Fruit fly (Drosophila melanogaster) whole organism, wandering third instar larva: ENCODE measurements around the gene CG11696.

Experiments
- Abd-B ChIP-seq: fragments of >200 bp; optimal IDR thresholded peaks from 2 replicates; lab custom pipeline; 2017; ENCODE audit warnings: missing biosample characterization, missing genetic modification characterization
- CG32264 ChIP-seq: fragments of 200-800 bp; sonication (Bioruptor generic); optimal IDR thresholded peaks from 2 replicates; lab custom pipeline; 2016; ENCODE audit warnings: missing biosample characterization, missing genetic modification characterization
- Dfd ChIP-seq: fragments of >200 bp; optimal IDR thresholded peaks from 2 replicates; lab custom pipeline; 2017; ENCODE audit warnings: missing biosample characterization, missing genetic modification characterization
- GATAd ChIP-seq: sonication (Bioruptor generic); optimal IDR thresholded peaks from 2 replicates; lab custom pipeline; 2016; ENCODE audit warnings: missing biosample characterization, missing genetic modification characterization
- HLH106 ChIP-seq: fragments of 200-800 bp; optimal IDR thresholded peaks from 3 replicates; lab custom pipeline; 2019; ENCODE audit warnings: missing biosample characterization, mild to moderate bottlenecking, missing genetic modification characterization, moderate library complexity
- Hr78 ChIP-seq: fragments of >200 bp; optimal IDR thresholded peaks from 2 replicates; lab custom pipeline; 2017; ENCODE audit warnings: missing biosample characterization, missing genetic modification characterization
- Hr83 ChIP-seq: fragments of 200-300 bp; sonication (Bioruptor generic); optimal IDR thresholded peaks from 2 replicates; lab custom pipeline; 2016; ENCODE audit warnings: missing biosample characterization, mild to moderate bottlenecking, missing genetic modification characterization, moderate library complexity; ENCODE audit not compliant: poor library complexity, severe bottlenecking
- Myc ChIP-seq: fragments of >200 bp; optimal IDR thresholded peaks from 2 replicates; lab custom pipeline; 2017
- N ChIP-seq: fragments of >200 bp; optimal IDR thresholded peaks from 2 replicates; lab custom pipeline; 2018; ENCODE audit warnings: missing biosample characterization, missing external identifiers, missing genetic modification characterization
- Rel ChIP-seq, 2 experiments: fragments of 200-800 bp; sonication (Bioruptor generic) in 1 of 2; optimal IDR thresholded peaks; 2 replicates in 1 of 2; 3 replicates in 1 of 2; lab custom pipeline; 2016 to 2019; ENCODE audit warnings: mild to moderate bottlenecking in 2 of 2, missing biosample characterization in 2 of 2, missing genetic modification characterization in 2 of 2, moderate library complexity in 1 of 2
- Vsx2 ChIP-seq: fragments of 200-300, 225-300 bp; sonication (Bioruptor generic); optimal IDR thresholded peaks from 2 replicates; lab custom pipeline; 2018; ENCODE audit warnings: missing biosample characterization, missing genetic modification characterization; ENCODE audit not compliant: partially characterized antibody
- br ChIP-seq: fragments of 200-800 bp; sonication (Bioruptor generic); optimal IDR thresholded peaks from 2 replicates; lab custom pipeline; 2016; ENCODE audit warnings: missing biosample characterization, missing genetic modification characterization
- brk ChIP-seq: fragments of 200-800 bp; sonication (Bioruptor generic); optimal IDR thresholded peaks from 2 replicates; lab custom pipeline; 2016; ENCODE audit warnings: missing biosample characterization, mild to moderate bottlenecking, missing genetic modification characterization
- dl ChIP-seq, 2 experiments: fragments of 175-275, 200-275 bp in 1 of 2; fragments of 200-275 bp in 1 of 2; sonication (Bioruptor generic); optimal IDR thresholded peaks; lab custom pipeline; 2018; ENCODE audit warnings: mild to moderate bottlenecking in 2 of 2, missing biosample characterization in 2 of 2, missing genetic modification characterization in 2 of 2, moderate library complexity in 2 of 2; ENCODE audit not compliant: partially characterized antibody in 2 of 2, insufficient read depth in 1 of 2
- dmrt93B ChIP-seq: fragments of 200-800 bp; sonication (Bioruptor generic); optimal IDR thresholded peaks from 2 replicates; lab custom pipeline; 2018; ENCODE audit warnings: missing biosample characterization, mild to moderate bottlenecking, missing genetic modification characterization
- dsf ChIP-seq: sonication (Bioruptor generic); optimal IDR thresholded peaks from 2 replicates; lab custom pipeline; 2016; ENCODE audit warnings: missing biosample characterization, missing genetic modification characterization, borderline replicate concordance
- foxo ChIP-seq, 2 experiments: fragments of 200-800 bp; sonication (Bioruptor generic); optimal IDR thresholded peaks; 2 replicates in 1 of 2; 3 replicates in 1 of 2; lab custom pipeline; 2016 to 2017; ENCODE audit warnings: missing biosample characterization in 2 of 2, missing genetic modification characterization in 2 of 2
- fru ChIP-seq: fragments of 200-800 bp; sonication (Bioruptor generic); optimal IDR thresholded peaks from 3 replicates; lab custom pipeline; 2016; ENCODE audit warnings: missing biosample characterization, mild to moderate bottlenecking, missing genetic modification characterization
- h ChIP-seq: fragments of 200-800 bp; sonication (Bioruptor generic); optimal IDR thresholded peaks from 3 replicates; lab custom pipeline; 2016; ENCODE audit warnings: missing biosample characterization, mild to moderate bottlenecking, missing genetic modification characterization
- lola ChIP-seq: fragments of >200 bp; optimal IDR thresholded peaks from 2 replicates; lab custom pipeline; 2017; ENCODE audit warnings: missing biosample characterization, missing genetic modification characterization
- psq ChIP-seq: fragments of 200-800 bp; sonication (Bioruptor generic); optimal IDR thresholded peaks from 3 replicates; lab custom pipeline; 2017; ENCODE audit warnings: missing biosample characterization, mild to moderate bottlenecking, missing genetic modification characterization, moderate library complexity
- rgr ChIP-seq: fragments of 200-800 bp; sonication (Bioruptor generic); optimal IDR thresholded peaks from 3 replicates; lab custom pipeline; 2016; ENCODE audit warnings: missing biosample characterization, mild to moderate bottlenecking, missing genetic modification characterization
- sv ChIP-seq: fragments of 200-800 bp; sonication (Bioruptor generic); optimal IDR thresholded peaks from 3 replicates; lab custom pipeline; 2016; ENCODE audit warnings: missing biosample characterization, missing genetic modification characterization
- usp ChIP-seq: fragments of >200 bp; optimal IDR thresholded peaks from 2 replicates; lab custom pipeline; 2017; ENCODE audit warnings: missing biosample characterization, missing genetic modification characterization
- woc ChIP-seq: sonication (Bioruptor generic); optimal IDR thresholded peaks from 2 replicates; lab custom pipeline; 2016; ENCODE audit warnings: missing biosample characterization, mild to moderate bottlenecking, missing genetic modification characterization

The CG11696 gene

dm6 chrX:11601408-11601807, 27.9 kb downstream of the CG11696 start:
- TF ChIP-seq Rel (GFP tag; optimal IDR thresholded peaks at IDR 0.05; lab: Kevin White, UChicago) (no peak), Rel (tag; optimal IDR thresholded peaks at IDR 0.05; lab: Kevin White, UChicago) (peak; percentile 55), HLH106 (tag; lab: Kevin White, UChicago) (no peak), Abd-B (no peak), Hr83 (GFP tag; lab: Kevin White, UChicago) (peak; percentile 46)
- TF ChIP-seq, all 38 proteins: peak for 2

- TF ChIP-seq psq (GFP tag; lab: Kevin White, UChicago) = no peak
- no peak for TF ChIP-seq dmrt93B (GFP tag; lab: Kevin White, UChicago)
- TF ChIP-seq sv (GFP tag; lab: Kevin White, UChicago) = no peak
- TF ChIP-seq Rel (GFP tag; optimal IDR thresholded peaks at IDR 0.05; lab: Kevin White, UChicago) = no peak
- no peak for TF ChIP-seq Rel (tag; optimal IDR thresholded peaks at IDR 0.05; lab: Kevin White, UChicago)
- TF ChIP-seq lola (GFP tag; lab: Kevin White, UChicago) = no peak
- no peak for TF ChIP-seq br (GFP tag; lab: Kevin White, UChicago)
- TF ChIP-seq rgr (GFP tag; lab: Kevin White, UChicago) = no peak
- TF ChIP-seq brk (GFP tag; lab: Kevin White, UChicago) = no peak
- TF ChIP-seq CG32264 (GFP tag; lab: Kevin White, UChicago) = no peak
- no peak for TF ChIP-seq dl (GFP tag; optimal IDR thresholded peaks at IDR 0.05; lab: Kevin White, UChicago; ENCODE audit: insufficient read depth in 1 of 2, partially characterized antibody in 2 of 2)
- no peak for TF ChIP-seq Myc (lab: Kevin White, UChicago)
- no peak for TF ChIP-seq woc (GFP tag; lab: Kevin White, UChicago)
- no peak for TF ChIP-seq GATAd (GFP tag; lab: Kevin White, UChicago)
- no peak for TF ChIP-seq Dfd (GFP tag; lab: Kevin White, UChicago)
- TF ChIP-seq N (GFP tag; lab: Kevin White, UChicago) = no peak
- TF ChIP-seq foxo (GFP tag; optimal IDR thresholded peaks at IDR 0.05; lab: Kevin White, UChicago) = no peak
- TF ChIP-seq, all 38 proteins: peak for 0
Observed at dm6 chrX:11604094-11604493, 30.6 kb downstream of the CG11696 start, which contains the start of gene CG2533. Gene CG2533, minus strand, starts transcription at chrX:11604194.

- TF ChIP-seq psq (GFP tag; lab: Kevin White, UChicago) (peak; percentile 62), dl (GFP tag; optimal IDR thresholded peaks at IDR 0.05; lab: Kevin White, UChicago; ENCODE audit: insufficient read depth in 1 of 2, partially characterized antibody in 2 of 2) (no peak)
Observed at dm6 chrX:11611056-11611644, 37.6 kb downstream of the CG11696 start.

dm6 chrX:11611645-11612079, 38.1 kb downstream of the CG11696 start, which contains the start of the genes CG2247 and CG1703:
Gene CG2247, minus strand, starts transcription at chrX:11611652.
Gene CG1703, plus strand, starts transcription at chrX:11611927.
- peak; percentile 25 for TF ChIP-seq Myc (lab: Kevin White, UChicago)
- no peak for TF ChIP-seq usp (GFP tag; lab: Kevin White, UChicago)
- TF ChIP-seq, all 38 proteins: peak for 1

dm6 chrX:11615652-11616495, 42.3 kb downstream of the CG11696 start, which contains the start of the genes RPA3 and Met:
Gene RPA3, minus strand, starts transcription at chrX:11615840.
Gene Met, plus strand, starts transcription at chrX:11616124.
- TF ChIP-seq Myc (lab: Kevin White, UChicago) = no peak

- no peak for TF ChIP-seq dsf (GFP tag; lab: Kevin White, UChicago)
- TF ChIP-seq N (GFP tag; lab: Kevin White, UChicago) = no peak
- no peak for TF ChIP-seq CG32264 (GFP tag; lab: Kevin White, UChicago)
- no peak for TF ChIP-seq Abd-B
- no peak for TF ChIP-seq fru (GFP tag; lab: Kevin White, UChicago)
Observed at dm6 chrX:11616496-11616952, 43.0 kb downstream of the CG11696 start.

- no peak for TF ChIP-seq sv (GFP tag; lab: Kevin White, UChicago)
- TF ChIP-seq h (GFP tag; lab: Kevin White, UChicago) = no peak
- no peak for TF ChIP-seq dmrt93B (GFP tag; lab: Kevin White, UChicago)
- no peak for TF ChIP-seq Hr78 (GFP tag; lab: Kevin White, UChicago)
- no peak for TF ChIP-seq dsf (GFP tag; lab: Kevin White, UChicago)
- no peak for TF ChIP-seq HLH106 (tag; lab: Kevin White, UChicago)
- no peak for TF ChIP-seq Vsx2 (GFP tag; lab: Kevin White, UChicago)
Observed at dm6 chrX:11619617-11620016, 46.1 kb downstream of the CG11696 start.
